Fruit fly (Drosophila melanogaster) whole organism, adult: ENCODE results near the gene CG14459.

Experiments used
- CG11617 ChIP-seq: fragments of 200-800 bp; sonication (Bioruptor generic); optimal IDR thresholded peaks from 2 replicates; lab custom pipeline; 2017; ENCODE audit warnings: mild to moderate bottlenecking, missing biosample characterization, missing genetic modification reagents, missing genetic modification characterization
- CG12768 ChIP-seq: fragments of 200-800 bp; sonication (Bioruptor generic); optimal IDR thresholded peaks from 2 replicates; lab custom pipeline; 2017; ENCODE audit warnings: missing biosample characterization, missing genetic modification characterization, mild to moderate bottlenecking, moderate library complexity, missing genetic modification reagents
- CG1620 ChIP-seq: fragments of 200-800 bp; sonication (Bioruptor generic); optimal IDR thresholded peaks from 2 replicates; lab custom pipeline; 2016; ENCODE audit warnings: missing biosample characterization, missing genetic modification characterization
- CG33017 ChIP-seq: fragments of 200-800 bp; sonication (Bioruptor generic); optimal IDR thresholded peaks from 2 replicates; lab custom pipeline; 2018; ENCODE audit warnings: missing biosample characterization, mild to moderate bottlenecking, missing genetic modification characterization, moderate library complexity
- CG7101 ChIP-seq: fragments of 200-800 bp; sonication (Bioruptor generic); optimal IDR thresholded peaks from 2 replicates; lab custom pipeline; 2018; ENCODE audit warnings: missing biosample characterization, mild to moderate bottlenecking, missing genetic modification characterization, moderate library complexity
- Crg-1 ChIP-seq: fragments of 200-800 bp; sonication (Bioruptor generic); optimal IDR thresholded peaks from 2 replicates; lab custom pipeline; 2016; ENCODE audit warnings: missing biosample characterization, missing genetic modification characterization
- Mnt ChIP-seq: fragments of 200-800 bp; sonication (Bioruptor generic); optimal IDR thresholded peaks from 2 replicates; lab custom pipeline; 2016; ENCODE audit warnings: missing biosample characterization, mild to moderate bottlenecking, missing genetic modification characterization
- bab1 ChIP-seq: fragments of 200-800 bp; sonication (Bioruptor generic); optimal IDR thresholded peaks from 3 replicates; lab custom pipeline; 2019; ENCODE audit warnings: missing biosample characterization, mild to moderate bottlenecking, missing genetic modification characterization, moderate library complexity
- cic ChIP-seq: fragments of 200-800 bp; sonication (Bioruptor generic); optimal IDR thresholded peaks from 2 replicates; lab custom pipeline; 2017; ENCODE audit warnings: missing biosample characterization, mild to moderate bottlenecking, missing genetic modification characterization, moderate library complexity
- ovo ChIP-seq: fragments of 200-800 bp; sonication (Bioruptor generic); optimal IDR thresholded peaks from 2 replicates; lab custom pipeline; 2016; ENCODE audit warnings: missing biosample characterization, missing genetic modification characterization
- toe ChIP-seq: fragments of 200-800 bp; sonication (Bioruptor generic); optimal IDR thresholded peaks from 2 replicates; lab custom pipeline; 2016; ENCODE audit warnings: missing biosample characterization, missing genetic modification characterization

DNA sequence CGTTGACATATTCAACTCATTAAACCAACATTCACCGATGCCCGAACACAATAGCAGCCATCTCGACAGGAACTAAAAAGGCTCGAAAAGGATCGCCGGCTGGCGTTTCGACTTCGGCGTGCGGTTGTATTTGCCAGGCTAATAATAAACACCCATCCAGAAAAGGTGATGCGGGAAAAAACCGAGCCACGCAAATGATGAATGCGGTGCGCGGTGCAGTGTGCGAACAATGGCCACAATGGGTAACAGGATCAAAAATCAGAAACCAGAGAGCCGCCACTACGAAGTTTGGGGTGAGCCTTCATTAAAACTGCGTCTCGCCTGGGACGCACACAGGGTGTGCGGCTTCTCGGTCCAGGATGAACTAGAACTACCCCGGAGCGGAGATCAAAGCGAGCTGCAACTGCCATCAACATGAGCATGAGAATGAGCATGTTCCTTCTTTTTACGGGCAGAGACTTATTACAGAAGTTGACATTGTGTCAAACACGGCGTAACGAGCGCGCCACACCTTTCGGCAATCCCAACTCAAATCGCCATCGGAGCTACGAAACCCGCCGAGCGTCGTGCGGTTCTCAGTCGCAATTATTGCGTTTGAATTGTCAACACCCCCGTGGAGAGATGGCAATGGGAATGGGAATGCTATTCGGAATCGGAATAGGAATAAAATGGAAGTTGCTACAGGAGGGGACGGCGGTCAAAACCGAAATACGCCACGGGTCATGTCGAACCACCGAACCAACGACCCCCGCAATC lies 49.6 kb downstream of the CG14459 start:
- TF ChIP-seq Mnt (GFP tag; lab: Kevin White, UChicago) (no peak), CG7101 (tag; lab: Kevin White, UChicago) (no peak), bab1 (no peak), Crg-1 (no peak), ovo (GFP tag; lab: Kevin White, UChicago) (no peak), CG33017 (tag; lab: Kevin White, UChicago) (no peak), toe (GFP tag; lab: Kevin White, UChicago) (no peak), CG11617 (GFP tag; lab: Kevin White, UChicago) (no peak), cic (GFP tag; lab: Kevin White, UChicago) (no peak), CG1620 (GFP tag; lab: Kevin White, UChicago) (no peak), CG12768 (no peak)
